Worm (Caenorhabditis elegans): ENCODE results near the gene str-6.
"Not testable (repeated sequence)": the region's sequence is repeated elsewhere in the genome, so short reads cannot be mapped to it uniquely, and the experiment has no call there.

ce11 chrV:15754731-15755130, 4.7 kb upstream of the str-6 start, which contains the start of gene str-8:
- TF ChIP-seq egl-27 (tag; optimal IDR thresholded peaks at IDR 0.05); snpc-4 (tag; optimal IDR thresholded peaks at IDR 0.05); lin-39 (tag; optimal IDR thresholded peaks at IDR 0.05); unc-39 (tag; optimal IDR thresholded peaks at IDR 0.05); nhr-11 (tag; optimal IDR thresholded peaks at IDR 0.05); unc-62 (GFP tag; optimal IDR thresholded peaks at IDR 0.05); gmeb-1 (tag; optimal IDR thresholded peaks at IDR 0.05); nhr-237 (tag; optimal IDR thresholded peaks at IDR 0.05); nhr-10 (tag; optimal IDR thresholded peaks at IDR 0.05): not testable (repeated sequence)
